Fruit fly (Drosophila melanogaster): ENCODE results near the gene psd.

DNA sequence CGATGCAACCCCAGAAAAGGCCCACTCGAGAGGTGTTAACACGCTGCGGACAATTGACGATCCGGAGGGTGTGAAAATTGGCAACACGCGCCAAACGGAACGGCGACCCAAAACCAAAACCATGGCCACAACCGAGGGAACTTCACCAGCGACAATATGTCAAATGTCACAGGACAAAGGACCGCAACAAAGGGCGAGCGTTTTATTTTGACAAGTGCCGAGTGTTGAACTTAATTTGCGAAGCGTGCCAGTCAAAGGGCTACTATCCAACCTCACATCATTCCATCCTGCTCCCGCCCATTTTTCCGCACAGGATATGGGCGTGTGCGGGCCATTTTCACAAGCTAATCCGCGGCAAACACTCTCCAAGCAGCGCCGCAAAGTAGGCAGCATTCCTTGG, 37.4 kb downstream of the psd start:
- no peak for TF ChIP-seq CG8478 (optimal IDR thresholded peaks at IDR 0.05)
- TF ChIP-seq CTCF (optimal IDR thresholded peaks at IDR 0.05), result no peak

All from S2 (cell line).